Fruit fly (Drosophila melanogaster): ENCODE measurements around the gene CG6873.

DNA sequence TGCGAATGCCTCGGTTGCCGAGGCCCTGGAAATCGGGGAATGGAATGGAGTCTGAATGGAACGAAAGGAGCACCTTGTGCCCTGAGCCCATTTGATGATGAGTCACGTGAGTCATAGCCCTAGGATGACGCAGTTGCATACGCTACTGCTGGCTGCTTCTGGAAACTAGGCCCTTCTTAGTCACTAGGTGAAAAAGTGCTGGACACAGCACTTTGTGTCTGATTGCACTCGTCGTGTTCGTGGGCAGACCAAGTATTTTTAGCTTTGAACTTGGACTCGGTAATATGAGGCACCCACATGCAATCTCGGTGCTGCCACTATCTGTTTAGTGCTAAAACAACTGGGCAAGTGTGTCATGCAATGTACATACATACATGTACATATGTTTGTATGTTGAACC, 37.5 kb downstream of the CG6873 start:
- TF ChIP-seq CG8478 (optimal IDR thresholded peaks at IDR 0.05) = no peak
- TF ChIP-seq CTCF (optimal IDR thresholded peaks at IDR 0.05) = no peak

Data from S2 (cell line).